Worm (Caenorhabditis elegans) whole organism, L4 larva: Measurements from ENCODE around the gene F22D3.4.

Source experiments
- F10B5.3 ChIP-seq: sonication (generic microtip); optimal IDR thresholded peaks from 2 replicates; lab custom pipeline; 2016; ENCODE audit warnings: mild to moderate bottlenecking, missing genetic modification characterization, missing compliant biosample characterization
- F44E2.7 ChIP-seq: fragments of 200-800 bp; sonication (Bioruptor generic); IDR thresholded peaks from 2 replicates; pipeline ENCODE4 v2.1.2; 2022; ENCODE audit warnings: missing genetic modification characterization, missing compliant biosample characterization
- T20F7.1 ChIP-seq: fragments of 200-800 bp; sonication (Bioruptor generic); optimal IDR thresholded peaks from 2 replicates; lab custom pipeline; 2018; ENCODE audit warnings: mild to moderate bottlenecking, missing genetic modification characterization, missing compliant biosample characterization
- T26A8.4 ChIP-seq: fragments of 200-800 bp; sonication (Bioruptor generic); IDR thresholded peaks from 2 replicates; pipeline ENCODE4 v1.3.6; 2022; ENCODE audit warnings: missing genetic modification characterization, missing compliant biosample characterization
- Y105C5A.15 ChIP-seq: fragments of 200-800 bp; sonication (Bioruptor generic); IDR thresholded peaks from 2 replicates; pipeline ENCODE4 v1.3.6; 2022; ENCODE audit warnings: missing genetic modification characterization, missing compliant biosample characterization
- Y5F2A.4 ChIP-seq: fragments of 200-800 bp; sonication (Bioruptor generic); optimal IDR thresholded peaks from 2 replicates; lab custom pipeline; 2018; ENCODE audit warnings: mild to moderate bottlenecking, missing genetic modification characterization, missing compliant biosample characterization
- Y75B8A.6 ChIP-seq: fragments of 200-800 bp; sonication (Bioruptor generic); IDR thresholded peaks from 2 replicates; pipeline ENCODE4 v1.3.6; 2022; ENCODE audit warnings: missing genetic modification reagents, missing genetic modification characterization, missing compliant biosample characterization
- ZK337.2 ChIP-seq: fragments of 200-800 bp; sonication (Bioruptor generic); IDR thresholded peaks from 2 replicates; pipeline ENCODE4 v1.3.6; 2022; ENCODE audit warnings: missing genetic modification reagents, missing genetic modification characterization, missing compliant biosample characterization
- aha-1 ChIP-seq: fragments of 150-350 bp; peaks from one replicate; lab custom pipeline; 2014; ENCODE audit warnings: missing biosample characterization, missing genetic modification characterization
- aly-2 ChIP-seq: sonication (generic microtip); optimal IDR thresholded peaks from 2 replicates; lab custom pipeline; 2018; ENCODE audit warnings: missing biosample characterization, missing genetic modification characterization
- arid-1 ChIP-seq: fragments of 200-800 bp; sonication (Bioruptor generic); conservative IDR thresholded peaks from 2 replicates; pipeline ENCODE4 v1.3.6; 2022; ENCODE audit warnings: missing genetic modification reagents, missing genetic modification characterization, missing compliant biosample characterization
- ceh-20 ChIP-seq: fragments of 200-800 bp; sonication (Bioruptor generic); IDR thresholded peaks from 2 replicates; pipeline ENCODE4 v1.3.6; 2022; ENCODE audit warnings: missing genetic modification reagents, missing genetic modification characterization, missing compliant biosample characterization
- ceh-32 ChIP-seq: sonication (generic microtip); optimal IDR thresholded peaks from 2 replicates; lab custom pipeline; 2016; ENCODE audit warnings: mild to moderate bottlenecking, missing genetic modification characterization, missing compliant biosample characterization; ENCODE audit not compliant: poor library complexity
- ces-1 ChIP-seq: fragments of 150-350 bp; sonication (generic microtip); optimal IDR thresholded peaks from 4 replicates; lab custom pipeline; 2014; ENCODE audit warnings: missing biosample characterization, missing genetic modification reagents, missing genetic modification characterization
- daf-16 ChIP-seq, 3 experiments: sonication (generic microtip); optimal IDR thresholded peaks; 2 replicates each; lab custom pipeline; 2016 to 2017; ENCODE audit warnings: missing genetic modification characterization in 3 of 3, missing genetic modification reagents in 3 of 3, mild to moderate bottlenecking in 2 of 3, missing compliant biosample characterization in 2 of 3, missing biosample characterization in 1 of 3, moderate library complexity in 1 of 3
- daf-8 ChIP-seq: fragments of 200-800 bp; sonication (Bioruptor generic); IDR thresholded peaks from 2 replicates; pipeline ENCODE4 v1.3.6; 2022; ENCODE audit warnings: missing genetic modification characterization, missing compliant biosample characterization
- dmd-8 ChIP-seq: fragments of 200-800 bp; sonication (Bioruptor generic); IDR thresholded peaks from 2 replicates; pipeline ENCODE4 v1.3.6; 2022; ENCODE audit warnings: missing genetic modification characterization, missing compliant biosample characterization
- dpl-1 ChIP-seq: fragments of 150-350 bp; optimal IDR thresholded peaks from 2 replicates; lab custom pipeline; 2014; ENCODE audit warnings: missing biosample characterization, missing genetic modification reagents, missing genetic modification characterization
- duxl-1 ChIP-seq: sonication (generic microtip); optimal IDR thresholded peaks from 2 replicates; lab custom pipeline; 2016; ENCODE audit warnings: mild to moderate bottlenecking, missing genetic modification characterization, moderate library complexity, missing compliant biosample characterization; ENCODE audit not compliant: poor library complexity
- dve-1 ChIP-seq: sonication (generic microtip); optimal IDR thresholded peaks from 2 replicates; lab custom pipeline; 2017; ENCODE audit warnings: antibody characterized with exemption, mild to moderate bottlenecking, missing genetic modification characterization, missing compliant biosample characterization; ENCODE audit not compliant: insufficient read depth
- egl-27 ChIP-seq: sonication (generic microtip); optimal IDR thresholded peaks from 3 replicates; lab custom pipeline; 2017; ENCODE audit warnings: missing biosample characterization, missing genetic modification reagents, missing genetic modification characterization
- hlh-11 ChIP-seq: fragments of 200-800 bp; sonication (Bioruptor generic); optimal IDR thresholded peaks from 2 replicates; lab custom pipeline; 2018; ENCODE audit warnings: mild to moderate bottlenecking, missing genetic modification characterization, missing compliant biosample characterization
- hmg-1.1 ChIP-seq: fragments of 200-800 bp; sonication (Bioruptor generic); IDR thresholded peaks from 2 replicates; pipeline ENCODE4 v1.3.6; 2022; ENCODE audit warnings: missing genetic modification reagents, missing genetic modification characterization, missing compliant biosample characterization
- lim-7 ChIP-seq: fragments of 200-800 bp; sonication (Bioruptor generic); IDR thresholded peaks from 2 replicates; pipeline ENCODE4 v1.3.6; 2022; ENCODE audit warnings: missing genetic modification characterization, missing compliant biosample characterization
- lin-13 ChIP-seq: fragments of 150-350 bp; optimal IDR thresholded peaks from 2 replicates; lab custom pipeline; 2014; ENCODE audit warnings: missing biosample characterization, missing genetic modification reagents, missing genetic modification characterization
- lin-15B ChIP-seq: fragments of 150-350 bp; sonication (generic microtip); optimal IDR thresholded peaks from 3 replicates; lab custom pipeline; 2014; ENCODE audit warnings: missing biosample characterization, missing genetic modification characterization
- lin-39 ChIP-seq: fragments of 150-350 bp; optimal IDR thresholded peaks from 2 replicates; lab custom pipeline; 2014; ENCODE audit warnings: missing biosample characterization, missing genetic modification reagents, missing genetic modification characterization
- lir-3 ChIP-seq: sonication (generic microtip); optimal IDR thresholded peaks from 2 replicates; lab custom pipeline; 2016; ENCODE audit warnings: mild to moderate bottlenecking, missing genetic modification characterization, missing compliant biosample characterization
- madf-9 ChIP-seq: fragments of 200-800 bp; sonication (Bioruptor generic); conservative IDR thresholded peaks from 2 replicates; pipeline ENCODE4 v1.3.6; 2022; ENCODE audit warnings: missing genetic modification reagents, missing genetic modification characterization, missing compliant biosample characterization
- mdt-29 ChIP-seq: fragments of 200-800 bp; sonication (Bioruptor generic); IDR thresholded peaks from 2 replicates; pipeline ENCODE4 v1.3.6; 2022; ENCODE audit warnings: missing genetic modification reagents, missing genetic modification characterization, missing compliant biosample characterization
- mes-2 ChIP-seq: sonication (generic microtip); optimal IDR thresholded peaks from 2 replicates; lab custom pipeline; 2016; ENCODE audit warnings: missing genotype, mild to moderate bottlenecking, missing genetic modification characterization, missing compliant biosample characterization; ENCODE audit not compliant: poor library complexity, severe bottlenecking
- mxl-2 ChIP-seq: fragments of 200-800 bp; sonication (Bioruptor generic); conservative IDR thresholded peaks from 2 replicates; pipeline ENCODE4 v1.3.6; 2022; ENCODE audit warnings: missing genetic modification reagents, missing genetic modification characterization, missing compliant biosample characterization
- nhr-102 ChIP-seq: sonication (generic microtip); optimal IDR thresholded peaks from 2 replicates; lab custom pipeline; 2016; ENCODE audit warnings: mild to moderate bottlenecking, missing genetic modification characterization, moderate library complexity, missing compliant biosample characterization
- nhr-11 ChIP-seq: fragments of 150-350 bp; optimal IDR thresholded peaks from 2 replicates; lab custom pipeline; 2014; ENCODE audit warnings: missing biosample characterization, missing genetic modification characterization
- nhr-111 ChIP-seq: fragments of 200-800 bp; sonication (Bioruptor generic); optimal IDR thresholded peaks from 2 replicates; lab custom pipeline; 2018; ENCODE audit warnings: mild to moderate bottlenecking, missing genetic modification characterization, missing compliant biosample characterization
- nhr-25 ChIP-seq: sonication (generic microtip); optimal IDR thresholded peaks from 2 replicates; lab custom pipeline; 2017; ENCODE audit warnings: missing genetic modification characterization, mild to moderate bottlenecking, missing compliant biosample characterization, antibody characterized with exemption, moderate library complexity, borderline replicate concordance; ENCODE audit not compliant: insufficient read depth
- nhr-42 ChIP-seq: fragments of 200-800 bp; sonication (Bioruptor generic); IDR thresholded peaks from 2 replicates; pipeline ENCODE4 v1.3.6; 2022; ENCODE audit warnings: missing genetic modification characterization, missing compliant biosample characterization
- nhr-48 ChIP-seq: sonication (generic microtip); optimal IDR thresholded peaks from 2 replicates; lab custom pipeline; 2016; ENCODE audit warnings: mild to moderate bottlenecking, missing genetic modification characterization, missing compliant biosample characterization
- nhr-6 ChIP-seq: fragments of 150-350 bp; optimal IDR thresholded peaks from 2 replicates; lab custom pipeline; 2014; ENCODE audit warnings: missing biosample characterization, missing genetic modification characterization
- nhr-76 ChIP-seq: fragments of 150-350 bp; optimal IDR thresholded peaks from 2 replicates; lab custom pipeline; 2014; ENCODE audit warnings: missing biosample characterization, missing genetic modification characterization
- nhr-77 ChIP-seq: fragments of 150-350 bp; optimal IDR thresholded peaks from 2 replicates; lab custom pipeline; 2014; ENCODE audit warnings: missing biosample characterization, missing genetic modification characterization
- php-3 ChIP-seq: fragments of 200-800 bp; sonication (Bioruptor generic); IDR thresholded peaks from 2 replicates; pipeline ENCODE4 v1.3.6; 2022; ENCODE audit warnings: missing genetic modification reagents, missing genetic modification characterization, missing compliant biosample characterization
- rbr-2 ChIP-seq: sonication (generic microtip); optimal IDR thresholded peaks from 2 replicates; lab custom pipeline; 2016; ENCODE audit warnings: missing genotype, missing genetic modification characterization, missing compliant biosample characterization
- sdz-12 ChIP-seq: fragments of 200-800 bp; sonication (Bioruptor generic); optimal IDR thresholded peaks from 2 replicates; lab custom pipeline; 2018; ENCODE audit warnings: mild to moderate bottlenecking, missing genetic modification characterization, missing compliant biosample characterization
- snpc-1.2 ChIP-seq: fragments of 200-800 bp; sonication (Bioruptor generic); IDR thresholded peaks from 2 replicates; pipeline ENCODE4 v1.3.6; 2022; ENCODE audit warnings: missing genetic modification reagents, missing genetic modification characterization, missing compliant biosample characterization
- spr-3 ChIP-seq: fragments of 200-800 bp; sonication (Bioruptor generic); optimal IDR thresholded peaks from 2 replicates; lab custom pipeline; 2018; ENCODE audit warnings: mild to moderate bottlenecking, missing genetic modification characterization, missing compliant biosample characterization
- unc-130 ChIP-seq: sonication (generic microtip); optimal IDR thresholded peaks from 2 replicates; lab custom pipeline; 2016; ENCODE audit warnings: missing genetic modification reagents, missing genetic modification characterization, missing compliant biosample characterization
- vab-7 ChIP-seq: fragments of 200-800 bp; sonication (Bioruptor generic); IDR thresholded peaks from 2 replicates; pipeline ENCODE4 v1.3.6; 2022; ENCODE audit warnings: missing genetic modification reagents, missing genetic modification characterization, missing compliant biosample characterization
- zip-11 ChIP-seq: fragments of 200-800 bp; sonication (Bioruptor generic); IDR thresholded peaks from 2 replicates; pipeline ENCODE4 v1.3.6; 2022; ENCODE audit warnings: missing genetic modification characterization, missing compliant biosample characterization
- ztf-11 ChIP-seq: fragments of 150-350 bp; optimal IDR thresholded peaks from 2 replicates; lab custom pipeline; 2014; ENCODE audit warnings: missing biosample characterization, missing genetic modification characterization
- ztf-7 ChIP-seq: fragments of 150-350 bp; optimal IDR thresholded peaks from 2 replicates; lab custom pipeline; 2014; ENCODE audit warnings: missing biosample characterization, missing genetic modification characterization

The F22D3.4 gene

ce11 chrII:6913309-6913708 is 14.1 kb downstream of the F22D3.4 start, which contains the start of gene cyn-10 (continued):
- TF ChIP-seq lin-39 (no peak), nhr-77 (no peak), aha-1 (tag; lab: Kevin White, UChicago) (peak; percentile 99), F44E2.7 (GFP tag; lab: Robert Waterston, UW) (no peak), ZK337.2 (GFP tag; lab: Robert Waterston, UW) (peak; percentile 98), lin-15B (no peak), zip-11 (GFP tag; lab: Robert Waterston, UW) (no peak), lin-13 (GFP tag; lab: Kevin White, UChicago) (no peak), aly-2 (no peak), dmd-8 (GFP tag; lab: Robert Waterston, UW) (no peak), dpl-1 (GFP tag; lab: Kevin White, UChicago) (peak; percentile 98), ceh-20 (GFP tag; lab: Robert Waterston, UW) (peak; percentile 51; the same call in 1 of the 2 replicates), T20F7.1 (GFP tag; lab: Kevin White, UChicago) (peak; percentile 61), F10B5.3 (tag; lab: Kevin White, UChicago) (peak; percentile 48), unc-130 (GFP tag; lab: Kevin White, UChicago) (peak; percentile 77), rbr-2 (tag; lab: Kevin White, UChicago) (peak; percentile 45), egl-27 (tag; lab: Kevin White, UChicago) (no peak), T26A8.4 (GFP tag; lab: Robert Waterston, UW) (peak; percentile 77; the same call in 1 of the 2 replicates), nhr-25 (tag; lab: Kevin White, UChicago) (no peak), daf-16 (GFP tag; optimal IDR thresholded peaks at IDR 0.05; lab: Kevin White, UChicago) (no peak), daf-16 (tag; optimal IDR thresholded peaks at IDR 0.05; lab: Kevin White, UChicago) (no peak), nhr-11 (tag; lab: Kevin White, UChicago) (no peak), duxl-1 (tag; lab: Kevin White, UChicago) (peak; percentile 66), mdt-29 (GFP tag; lab: Robert Waterston, UW) (0 out of 2 replicates have a peak, but pooled peaks have one; percentile 25), daf-8 (GFP tag; lab: Robert Waterston, UW) (no peak), nhr-76 (tag; lab: Kevin White, UChicago) (no peak), ces-1 (GFP tag; lab: Kevin White, UChicago) (no peak), ztf-7 (tag; lab: Kevin White, UChicago) (peak; percentile 18), nhr-48 (tag; lab: Kevin White, UChicago) (peak; percentile 11), vab-7 (GFP tag; lab: Robert Waterston, UW) (no peak; the same call in 1 of the 2 replicates), mes-2 (tag; lab: Kevin White, UChicago) (peak; percentile 100), lir-3 (tag; lab: Kevin White, UChicago) (no peak), ztf-11 (tag; lab: Kevin White, UChicago) (no peak), dve-1 (tag; lab: Kevin White, UChicago) (peak; percentile 49), spr-3 (no peak), mxl-2 (no peak), nhr-6 (tag; lab: Kevin White, UChicago) (no peak), ceh-32 (peak; percentile 4), sdz-12 (GFP tag; lab: Kevin White, UChicago) (peak; percentile 70), php-3 (GFP tag; lab: Robert Waterston, UW) (no peak), nhr-111 (no peak), madf-9 (GFP tag; lab: Robert Waterston, UW) (peak; percentile 83), nhr-102 (tag; lab: Kevin White, UChicago) (peak; percentile 66), hmg-1.1 (GFP tag; lab: Robert Waterston, UW) (peak; percentile 66), Y105C5A.15 (GFP tag; lab: Robert Waterston, UW) (no peak), Y5F2A.4 (no peak), snpc-1.2 (GFP tag; lab: Robert Waterston, UW) (no peak), Y75B8A.6 (no peak), arid-1 (no peak), hlh-11 (tag; lab: Kevin White, UChicago) (peak; percentile 39), lim-7 (GFP tag; lab: Robert Waterston, UW) (no peak), nhr-42 (0 out of 2 replicates have a peak, but pooled peaks have one; percentile 35)
